Fruit fly (Drosophila melanogaster): ENCODE data around the gene CG7518.

Gene CG7518

DNA sequence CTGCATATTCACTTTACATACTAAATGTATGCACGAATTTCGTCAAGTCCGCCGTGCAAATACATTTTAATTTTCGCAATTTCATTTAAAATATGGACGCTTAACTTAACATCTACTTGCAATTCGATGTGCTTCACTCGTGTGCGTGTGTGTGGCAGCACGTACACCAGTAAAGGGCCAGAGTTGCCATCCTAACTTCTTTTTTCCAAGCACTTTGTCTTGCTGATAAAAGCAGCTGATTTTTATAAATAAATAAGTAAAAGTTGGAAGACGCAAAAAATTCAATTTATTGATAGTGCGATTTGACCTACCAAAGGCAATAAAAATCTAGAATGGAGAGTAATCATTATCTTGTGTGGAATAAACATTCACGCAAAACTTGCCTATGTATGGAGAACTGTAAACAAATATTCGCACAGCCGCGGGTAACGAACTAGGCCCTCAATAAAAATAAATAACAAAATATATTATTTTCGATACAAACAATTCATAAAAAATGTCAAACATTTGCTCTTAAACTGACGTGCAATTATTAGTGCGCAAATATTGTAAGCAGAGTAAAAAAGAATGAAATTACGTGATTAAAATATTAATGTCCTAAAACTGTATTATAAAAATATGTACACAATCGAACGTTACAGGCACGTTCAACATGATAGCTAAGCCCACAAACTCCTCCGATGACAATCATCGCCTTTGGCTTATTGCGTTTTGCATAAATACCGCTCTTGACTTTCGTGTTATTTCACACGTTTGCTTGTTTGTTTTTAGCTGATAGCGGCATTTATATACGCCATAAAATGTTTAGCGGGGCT is 15.5 kb upstream of the CG7518 start:
- TF ChIP-seq noc (tag; optimal IDR thresholded peaks at IDR 0.05) = peak; percentile 94

dm6 chr3R:12982982-12983633 is 14.8 kb upstream of the CG7518 start:
- TF ChIP-seq noc (tag; optimal IDR thresholded peaks at IDR 0.05) = peak; percentile 53

DNA sequence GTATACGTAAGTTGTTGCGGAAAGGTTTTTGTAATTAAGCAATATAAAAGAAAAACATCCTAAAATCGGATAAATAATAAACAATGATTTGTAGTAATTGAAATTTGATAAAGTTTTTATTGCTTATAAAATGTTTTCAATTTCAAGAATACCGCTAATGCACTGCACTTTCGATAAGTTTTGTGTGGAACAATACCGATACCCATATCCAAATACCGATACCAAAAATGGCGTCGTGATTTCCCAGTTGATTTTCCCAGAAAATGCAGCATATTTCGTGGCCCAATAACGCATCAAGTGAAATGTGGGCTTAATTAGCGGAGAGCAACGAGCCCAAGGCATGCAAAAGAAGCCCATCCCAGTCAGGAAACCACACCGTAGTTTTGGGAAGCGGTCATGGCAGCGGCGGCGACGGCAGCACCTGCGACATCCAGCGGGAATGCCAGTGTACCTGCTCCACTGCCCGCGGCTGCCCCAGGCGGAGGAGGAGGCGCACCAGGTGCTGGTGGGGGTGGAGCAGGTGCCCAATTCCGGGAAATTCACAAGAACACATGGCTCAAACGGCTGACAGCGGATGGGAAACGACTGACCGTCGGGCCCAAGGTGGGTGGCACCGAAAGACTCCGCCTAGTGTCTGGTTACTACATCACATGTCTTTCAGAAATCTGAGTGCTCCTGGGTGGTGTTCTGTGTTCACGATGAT is 11.9 kb upstream of the CG7518 start, which contains the start of gene CG31342:
Gene CG31342, plus strand, starts transcription at position 214 of the 703 bp plus-strand sequence.
- TF ChIP-seq noc (tag; optimal IDR thresholded peaks at IDR 0.05) = no peak

dm6 chr3R:12988411-12988810 is 9.5 kb upstream of the CG7518 start, which contains the start of gene CG14383:
Gene CG14383, minus strand, starts transcription at chr3R:12988511.
- TF ChIP-seq noc (tag; optimal IDR thresholded peaks at IDR 0.05) = no peak

DNA sequence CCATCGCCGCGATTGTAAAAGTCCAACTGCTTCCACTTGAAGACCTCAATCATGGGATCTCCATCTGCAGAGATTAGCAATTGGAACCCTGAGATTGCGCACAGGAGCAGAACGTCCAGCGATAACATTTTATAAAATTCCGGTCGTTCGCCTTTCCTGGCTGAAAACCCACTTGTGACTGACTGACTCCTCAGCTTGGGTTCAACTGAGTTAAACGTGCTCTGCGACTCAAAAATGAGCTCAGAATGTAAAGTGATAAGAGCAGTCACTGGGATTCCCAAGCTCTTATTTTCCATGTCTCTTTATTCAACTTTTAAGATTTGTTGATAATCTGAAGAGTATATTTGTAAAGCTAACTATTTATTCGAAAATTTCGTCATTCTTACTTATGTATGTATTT is 4.9 kb upstream of the CG7518 start, which contains the start of gene yellow-f:
Gene yellow-f, minus strand, starts transcription at position 184 of the 400 bp plus-strand sequence.
- TF ChIP-seq noc (tag; optimal IDR thresholded peaks at IDR 0.05) = no peak

dm6 chr3R:12995047-12995446 is 2.8 kb upstream of the CG7518 start, which contains the start of gene yellow-f2:
Gene yellow-f2, minus strand, starts transcription at chr3R:12995147.
- no peak for TF ChIP-seq noc (tag; optimal IDR thresholded peaks at IDR 0.05)

DNA sequence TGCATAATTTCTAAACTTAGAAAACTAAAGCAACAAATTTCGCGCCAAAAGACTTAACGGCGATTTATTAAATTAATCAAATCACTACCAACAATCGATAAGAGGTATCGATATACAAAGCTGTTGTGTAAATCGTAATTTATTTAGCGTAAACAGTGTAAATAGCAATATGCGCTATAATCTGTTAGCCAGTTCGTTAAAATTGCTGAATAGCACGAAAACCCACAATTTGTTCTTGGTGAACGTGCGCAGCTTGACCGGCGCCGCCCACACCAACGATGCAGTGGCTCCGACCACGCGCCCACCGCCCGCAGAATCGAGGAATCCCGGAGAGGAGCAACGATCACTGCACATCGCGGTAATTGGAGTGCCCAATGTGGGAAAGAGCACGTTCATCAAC is 2.4 kb upstream of the CG7518 start, which contains the start of gene CG7488:
Gene CG7488, plus strand, starts transcription at position 99 of the 400 bp plus-strand sequence.
- no peak for TF ChIP-seq noc (tag; optimal IDR thresholded peaks at IDR 0.05)

DNA sequence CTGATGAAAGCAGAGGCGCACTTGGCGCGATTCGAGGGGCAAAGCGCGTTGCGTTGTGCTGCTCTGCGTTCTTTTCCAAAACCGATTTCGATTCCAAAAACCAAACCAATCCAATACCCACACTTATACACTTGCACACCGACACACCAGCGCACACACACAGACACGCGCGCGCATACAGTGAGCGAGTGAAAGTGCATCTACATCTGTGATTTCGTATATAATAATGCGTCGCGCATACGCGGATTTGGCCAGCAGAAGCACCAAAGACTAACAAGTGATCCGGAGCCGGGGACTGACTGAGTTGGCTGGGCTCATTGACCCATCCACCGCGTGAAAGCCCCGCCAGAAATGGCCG is 324 bp downstream of the CG7518 start:
- TF ChIP-seq noc (tag; optimal IDR thresholded peaks at IDR 0.05) = no peak

- TF ChIP-seq noc (tag; optimal IDR thresholded peaks at IDR 0.05) = no peak
These were observed 11.7 kb downstream of the CG7518 start, which contains the start of gene CG11656 for dm6 chr3R:13009595-13009994. Gene CG11656, plus strand, starts transcription at chr3R:13009895.

DNA sequence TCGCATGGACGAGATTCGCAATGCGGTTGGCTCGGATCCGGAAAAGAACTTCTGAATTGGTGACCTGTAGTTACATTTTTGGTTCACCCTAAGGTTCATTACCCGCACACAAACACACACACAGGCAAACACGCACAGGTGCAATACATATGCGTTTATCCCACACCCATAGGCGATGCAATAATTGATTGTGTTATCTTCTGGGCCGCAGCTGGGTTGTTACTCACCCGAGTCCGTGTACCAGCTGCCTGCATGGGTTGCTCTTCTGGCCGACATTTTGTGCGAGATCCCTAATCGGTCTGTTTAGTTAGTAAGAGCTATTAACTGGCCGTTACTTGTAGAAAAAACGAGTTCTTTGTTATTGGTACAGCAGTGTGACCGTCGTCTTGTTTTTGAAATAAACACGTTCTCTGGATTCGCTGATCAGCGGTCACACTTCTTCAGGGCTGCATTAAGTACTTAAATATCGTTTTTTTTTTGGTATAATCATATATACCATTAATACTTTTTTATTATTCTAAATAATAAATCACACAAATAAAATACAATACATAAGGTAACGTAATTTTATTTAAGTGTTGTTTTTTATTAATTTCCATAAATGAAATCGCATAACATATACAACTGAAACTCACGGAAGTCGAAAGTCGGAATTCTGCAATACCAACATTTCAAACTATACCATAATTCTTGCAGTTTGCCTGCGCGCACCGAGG is 13.2 kb downstream of the CG7518 start, which contains the start of gene CG8031:
Gene CG8031, minus strand, starts transcription at position 406 of the 716 bp plus-strand sequence.
- TF ChIP-seq noc (tag; optimal IDR thresholded peaks at IDR 0.05) = no peak

- no peak for TF ChIP-seq noc (tag; optimal IDR thresholded peaks at IDR 0.05)
These were observed 13.7 kb downstream of the CG7518 start, which contains the start of gene CtBP for dm6 chr3R:13011621-13011963. Gene CtBP, plus strand, starts transcription at chr3R:13011649.

- peak; percentile 76 for TF ChIP-seq noc (tag; optimal IDR thresholded peaks at IDR 0.05)
These were observed 14.5 kb downstream of the CG7518 start for dm6 chr3R:13012351-13012750.

dm6 chr3R:13012990-13013389 is 15.1 kb downstream of the CG7518 start:
- TF ChIP-seq noc (tag; optimal IDR thresholded peaks at IDR 0.05) = no peak

- TF ChIP-seq noc (tag; optimal IDR thresholded peaks at IDR 0.05) = peak; percentile 31
These were observed 16.4 kb downstream of the CG7518 start for dm6 chr3R:13014168-13014881.

DNA sequence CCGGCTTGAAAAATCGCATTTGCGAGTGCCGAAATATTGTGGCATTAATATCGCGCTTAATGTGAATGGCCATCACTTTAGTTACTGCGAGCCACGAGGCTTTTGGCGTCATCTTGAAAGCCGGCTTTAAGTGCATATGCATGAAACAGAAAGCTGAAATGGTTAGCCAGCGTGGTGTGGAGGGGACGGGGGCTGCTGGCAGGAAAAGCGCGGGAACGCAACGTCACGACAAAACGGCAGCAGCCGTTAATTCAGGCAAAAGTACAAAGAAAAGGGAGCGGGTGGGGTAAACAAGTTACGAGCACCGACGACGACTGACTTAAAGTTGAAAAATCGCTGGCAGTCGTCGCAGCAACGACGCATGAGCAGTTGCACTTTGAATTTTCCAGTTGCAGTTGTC is 17.5 kb downstream of the CG7518 start:
- no peak for TF ChIP-seq noc (tag; optimal IDR thresholded peaks at IDR 0.05)

All from whole organism, larva.